Worm (Caenorhabditis elegans): ENCODE measurements around the gene his-8.
"Not testable (repeated sequence)": the region's sequence is repeated elsewhere in the genome, so short reads cannot be mapped to it uniquely, and the experiment has no call there.

Gene his-8

ce11 chrV:8533067-8533466, at the start of gene his-8, which contains the start of gene his-7:
Gene his-8 (minus strand): TSS chrV:8533086.
Gene his-7 (plus strand): TSS chrV:8533379.
- not testable (repeated sequence) for TF ChIP-seq W03F9.2, dao-5, him-1 (tag; optimal IDR thresholded peaks at IDR 0.05)

ce11 chrV:8580961-8581360, 48.1 kb upstream of the his-8 start, which contains the start of gene C10B5.1:
Gene C10B5.1 (plus strand): TSS chrV:8581261.
- no peak for TF ChIP-seq W03F9.2 (tag; optimal IDR thresholded peaks at IDR 0.05)
- no peak for TF ChIP-seq dao-5 (tag; optimal IDR thresholded peaks at IDR 0.05)
- no peak for TF ChIP-seq him-1 (tag; optimal IDR thresholded peaks at IDR 0.05)

- TF ChIP-seq him-1, dao-5, W03F9.2 (tag; optimal IDR thresholded peaks at IDR 0.05): not testable (repeated sequence)
Observed at ce11 chrV:8574762-8575161, 41.9 kb upstream of the his-8 start, which contains the start of gene F25G6.1. Gene F25G6.1 (plus strand): TSS chrV:8575062.

- TF ChIP-seq W03F9.2 (tag; optimal IDR thresholded peaks at IDR 0.05) (peak; percentile 70), him-1 (tag; optimal IDR thresholded peaks at IDR 0.05) (no peak), dao-5 (tag; optimal IDR thresholded peaks at IDR 0.05) (no peak)
Observed at ce11 chrV:8569841-8570361, 37.0 kb upstream of the his-8 start, which contains the start of the genes F25G6.9 and symk-1. Gene F25G6.9 (minus strand): TSS chrV:8570000. Gene symk-1 (plus strand): TSS chrV:8570311.

ce11 chrV:8569172-8569571, 36.3 kb upstream of the his-8 start:
- no peak for TF ChIP-seq W03F9.2 (tag; optimal IDR thresholded peaks at IDR 0.05)
- TF ChIP-seq dao-5 (tag; optimal IDR thresholded peaks at IDR 0.05) = no peak
- TF ChIP-seq him-1 (tag; optimal IDR thresholded peaks at IDR 0.05) = no peak

- no peak for TF ChIP-seq him-1 (tag; optimal IDR thresholded peaks at IDR 0.05)
- no peak for TF ChIP-seq dao-5 (tag; optimal IDR thresholded peaks at IDR 0.05)
- no peak for TF ChIP-seq W03F9.2 (tag; optimal IDR thresholded peaks at IDR 0.05)
Observed at ce11 chrV:8565075-8565474, 32.2 kb upstream of the his-8 start, which contains the start of gene F25G6.8. Gene F25G6.8 (minus strand): TSS chrV:8565175.

ce11 chrV:8560916-8561315, 28.0 kb upstream of the his-8 start, which contains the start of gene acr-16:
Gene acr-16 (plus strand): TSS chrV:8561216.
- no peak for TF ChIP-seq him-1 (tag; optimal IDR thresholded peaks at IDR 0.05)
- TF ChIP-seq W03F9.2 (tag; optimal IDR thresholded peaks at IDR 0.05) = no peak
- TF ChIP-seq dao-5 (tag; optimal IDR thresholded peaks at IDR 0.05) = no peak

- TF ChIP-seq him-1 (tag; optimal IDR thresholded peaks at IDR 0.05) (no peak), W03F9.2 (tag; optimal IDR thresholded peaks at IDR 0.05) (no peak), dao-5 (tag; optimal IDR thresholded peaks at IDR 0.05) (no peak)
Observed at ce11 chrV:8555955-8556354, 23.1 kb upstream of the his-8 start.

- no peak for TF ChIP-seq dao-5 (tag; optimal IDR thresholded peaks at IDR 0.05)
- TF ChIP-seq W03F9.2 (tag; optimal IDR thresholded peaks at IDR 0.05) = no peak
- TF ChIP-seq him-1 (tag; optimal IDR thresholded peaks at IDR 0.05) = no peak
Observed at ce11 chrV:8552460-8552859, 19.6 kb upstream of the his-8 start, which contains the start of gene acr-15. Gene acr-15 (plus strand): TSS chrV:8552695.

- no peak for TF ChIP-seq dao-5 (tag; optimal IDR thresholded peaks at IDR 0.05)
- TF ChIP-seq W03F9.2 (tag; optimal IDR thresholded peaks at IDR 0.05) = no peak
- TF ChIP-seq him-1 (tag; optimal IDR thresholded peaks at IDR 0.05) = no peak
Observed at ce11 chrV:8548989-8549388, 16.1 kb upstream of the his-8 start, which contains the start of gene stdh-4. Gene stdh-4 (plus strand): TSS chrV:8549289.

- no peak for TF ChIP-seq him-1 (tag; optimal IDR thresholded peaks at IDR 0.05)
- no peak for TF ChIP-seq W03F9.2 (tag; optimal IDR thresholded peaks at IDR 0.05)
- no peak for TF ChIP-seq dao-5 (tag; optimal IDR thresholded peaks at IDR 0.05)
Observed at ce11 chrV:8545531-8546224, 12.8 kb upstream of the his-8 start, which contains the start of the genes slc-17.8 and asns-1. Gene slc-17.8 (minus strand): TSS chrV:8545581. Gene asns-1 (plus strand): TSS chrV:8546174.

ce11 chrV:8537031-8537430, 4.1 kb upstream of the his-8 start, which contains the start of gene otpl-4:
Gene otpl-4 (plus strand): TSS chrV:8537331.
- TF ChIP-seq dao-5 (tag; optimal IDR thresholded peaks at IDR 0.05) (no peak), W03F9.2 (tag; optimal IDR thresholded peaks at IDR 0.05) (no peak), him-1 (tag; optimal IDR thresholded peaks at IDR 0.05) (no peak)

- no peak for TF ChIP-seq him-1 (tag; optimal IDR thresholded peaks at IDR 0.05)
Observed at ce11 chrV:8536213-8536612, 3.3 kb upstream of the his-8 start, which contains the start of gene his-39. Gene his-39 (plus strand): TSS chrV:8536513.

All from whole organism, L4/young adult.